Fruit fly (Drosophila melanogaster) whole organism, embryonic: ENCODE data around the gene CG15725.

Experiments used
- CG1024 ChIP-seq: fragments of 200-800 bp; sonication (Bioruptor generic); IDR thresholded peaks from 2 replicates; pipeline ENCODE4 v1.3.6; 2022; ENCODE audit warnings: missing biosample characterization, missing genetic modification characterization
- CG10431 ChIP-seq: fragments of 200-800 bp; sonication (Bioruptor generic); optimal IDR thresholded peaks from 3 replicates; lab custom pipeline; 2018; ENCODE audit warnings: missing biosample characterization, mild to moderate bottlenecking, missing genetic modification characterization
- CG12071 ChIP-seq: fragments of 200-800 bp; sonication (Bioruptor generic); optimal IDR thresholded peaks from 3 replicates; lab custom pipeline; 2018; ENCODE audit warnings: missing biosample characterization, mild to moderate bottlenecking, missing genetic modification characterization
- CG12659 ChIP-seq: fragments of 200-800 bp; sonication (Bioruptor generic); optimal IDR thresholded peaks from 3 replicates; lab custom pipeline; 2017; ENCODE audit warnings: mild to moderate bottlenecking, missing biosample characterization, missing genetic modification reagents, missing genetic modification characterization
- CG13894 ChIP-seq: fragments of 200-800 bp; sonication (Bioruptor generic); optimal IDR thresholded peaks from 3 replicates; lab custom pipeline; 2018; ENCODE audit warnings: missing biosample characterization, mild to moderate bottlenecking, missing genetic modification characterization, moderate library complexity
- CG15011 ChIP-seq: fragments of 200-800 bp; sonication (Bioruptor generic); optimal IDR thresholded peaks from 3 replicates; lab custom pipeline; 2018; ENCODE audit warnings: missing biosample characterization, mild to moderate bottlenecking, missing genetic modification characterization
- CG15601 ChIP-seq: fragments of 200-800 bp; sonication (Bioruptor generic); optimal IDR thresholded peaks from 3 replicates; lab custom pipeline; 2019; ENCODE audit warnings: missing biosample characterization, mild to moderate bottlenecking, missing genetic modification characterization, moderate library complexity
- CG1603 ChIP-seq: fragments of 200-800 bp; sonication (Bioruptor generic); optimal IDR thresholded peaks from 2 replicates; lab custom pipeline; 2019; ENCODE audit warnings: missing biosample characterization, mild to moderate bottlenecking, missing genetic modification characterization, moderate library complexity
- CG16779 ChIP-seq: fragments of 200-800 bp; sonication (Bioruptor generic); IDR thresholded peaks from 2 replicates; pipeline ENCODE4 v1.3.6; 2022; ENCODE audit warnings: missing biosample characterization, missing genetic modification characterization
- CG17361 ChIP-seq: fragments of 200-800 bp; sonication (Bioruptor generic); IDR thresholded peaks from 3 replicates; pipeline ENCODE4 v1.3.6; 2022; ENCODE audit warnings: missing biosample characterization, missing genetic modification characterization
- CG17568 ChIP-seq: fragments of 200-800 bp; sonication (Bioruptor generic); optimal IDR thresholded peaks from 2 replicates; lab custom pipeline; 2018; ENCODE audit warnings: missing biosample characterization, mild to moderate bottlenecking, missing genetic modification characterization, moderate library complexity
- CG2712 ChIP-seq: fragments of 200-800 bp; optimal IDR thresholded peaks from 3 replicates; lab custom pipeline; 2019; ENCODE audit warnings: missing biosample characterization, mild to moderate bottlenecking, missing genetic modification characterization, moderate library complexity
- CG31441 ChIP-seq: fragments of 200-800 bp; sonication (Bioruptor generic); IDR thresholded peaks from 2 replicates; pipeline ENCODE4 v1.3.6; 2022; ENCODE audit warnings: missing biosample characterization, missing genetic modification characterization
- CG3163 ChIP-seq: fragments of 200-800 bp; sonication (Bioruptor generic); optimal IDR thresholded peaks from 3 replicates; lab custom pipeline; 2016; ENCODE audit warnings: missing biosample characterization, missing genetic modification characterization
- CG3281 ChIP-seq: fragments of 200-800 bp; sonication (Bioruptor generic); optimal IDR thresholded peaks from 3 replicates; lab custom pipeline; 2017; ENCODE audit warnings: missing biosample characterization, mild to moderate bottlenecking, missing genetic modification characterization
- CG4424 ChIP-seq: fragments of 200-800 bp; sonication (Bioruptor generic); optimal IDR thresholded peaks from 3 replicates; lab custom pipeline; 2016; ENCODE audit warnings: missing biosample characterization, missing genetic modification characterization
- CG4730 ChIP-seq: fragments of 200-800 bp; sonication (Bioruptor generic); IDR thresholded peaks from 2 replicates; pipeline ENCODE4 v1.3.6; 2022; ENCODE audit warnings: missing biosample characterization, missing genetic modification characterization
- CG7839 ChIP-seq: fragments of 200-800 bp; sonication (Bioruptor generic); optimal IDR thresholded peaks from 3 replicates; lab custom pipeline; 2018; ENCODE audit warnings: missing biosample characterization, mild to moderate bottlenecking, missing genetic modification characterization, moderate library complexity
- CG7963 ChIP-seq: fragments of 200-800 bp; sonication (Bioruptor generic); IDR thresholded peaks from 3 replicates; pipeline ENCODE4 v1.3.6; 2022; ENCODE audit warnings: missing biosample characterization, missing genetic modification characterization; ENCODE audit not compliant: partially characterized antibody
- CG8924 ChIP-seq: fragments of 200-800 bp; optimal IDR thresholded peaks from 3 replicates; lab custom pipeline; 2019; ENCODE audit warnings: missing biosample characterization, mild to moderate bottlenecking, missing genetic modification characterization, moderate library complexity
- CG9437 ChIP-seq: fragments of 200-800 bp; sonication (Bioruptor generic); optimal IDR thresholded peaks from 2 replicates; lab custom pipeline; 2018; ENCODE audit warnings: missing biosample characterization, mild to moderate bottlenecking, missing genetic modification characterization
- CG9932 ChIP-seq: fragments of 200-800 bp; sonication (Bioruptor generic); IDR thresholded peaks from 2 replicates; pipeline ENCODE4 v1.3.6; 2022; ENCODE audit warnings: missing biosample characterization, missing genetic modification characterization
- Dip2 ChIP-seq: fragments of 200-800 bp; sonication (Bioruptor generic); IDR thresholded peaks from 2 replicates; pipeline ENCODE4 v1.3.6; 2022; ENCODE audit warnings: missing biosample characterization, missing genetic modification characterization
- Drgx ChIP-seq: fragments of 200-800 bp; sonication (Bioruptor generic); IDR thresholded peaks from 2 replicates; pipeline ENCODE4 v1.3.6; 2022; ENCODE audit warnings: missing biosample characterization, missing genetic modification characterization
- Gsc ChIP-seq: fragments of 200-800 bp; sonication (Bioruptor generic); IDR thresholded peaks from 2 replicates; pipeline ENCODE4 v1.3.6; 2022; ENCODE audit warnings: missing biosample characterization, missing genetic modification characterization
- Gug ChIP-seq: fragments of 200-800 bp; sonication (Bioruptor generic); IDR thresholded peaks from 4 replicates; pipeline ENCODE4 v1.3.6; 2022; ENCODE audit warnings: missing biosample characterization, missing genetic modification characterization
- Hr3 ChIP-seq: fragments of 200-800 bp; sonication (Bioruptor generic); optimal IDR thresholded peaks from 3 replicates; lab custom pipeline; 2016; ENCODE audit warnings: missing biosample characterization, missing genetic modification characterization
- Hr78 ChIP-seq, 2 experiments: fragments of 200-800 bp in 1 of 2; fragments of >200 bp in 1 of 2; sonication (Bioruptor generic) in 1 of 2; optimal IDR thresholded peaks; 2 replicates each; lab custom pipeline; 2017 to 2019; ENCODE audit warnings: missing biosample characterization in 2 of 2, missing genetic modification characterization in 2 of 2, mild to moderate bottlenecking in 1 of 2, moderate library complexity in 1 of 2
- MESR4 ChIP-seq: fragments of 200-800 bp; sonication (Bioruptor generic); optimal IDR thresholded peaks from 2 replicates; lab custom pipeline; 2018; ENCODE audit warnings: missing biosample characterization, mild to moderate bottlenecking, missing genetic modification characterization, moderate library complexity
- Mad ChIP-seq: fragments of 200-800 bp; sonication (Bioruptor generic); optimal IDR thresholded peaks from 2 replicates; lab custom pipeline; 2016; ENCODE audit warnings: missing biosample characterization, missing genetic modification characterization
- Max ChIP-seq: fragments of 200-800 bp; sonication (Bioruptor generic); optimal IDR thresholded peaks from 2 replicates; lab custom pipeline; 2016; ENCODE audit warnings: missing biosample characterization, mild to moderate bottlenecking, missing genetic modification characterization
- Six4 ChIP-seq: fragments of 200-800 bp; sonication (Bioruptor generic); optimal IDR thresholded peaks from 2 replicates; lab custom pipeline; 2016; ENCODE audit warnings: missing biosample characterization, missing genetic modification characterization
- ac ChIP-seq: fragments of 200-800 bp; sonication (Bioruptor generic); optimal IDR thresholded peaks from 3 replicates; lab custom pipeline; 2017; ENCODE audit warnings: missing biosample characterization, mild to moderate bottlenecking, missing genetic modification characterization
- bsh ChIP-seq, 2 experiments: fragments of 200-800 bp; sonication (Bioruptor generic); optimal IDR thresholded peaks; 2 replicates each; lab custom pipeline; 2017 to 2018; ENCODE audit warnings: mild to moderate bottlenecking in 2 of 2, missing biosample characterization in 2 of 2, missing genetic modification characterization in 2 of 2, moderate library complexity in 1 of 2
- cad ChIP-seq: fragments of >200 bp; optimal IDR thresholded peaks from 2 replicates; lab custom pipeline; 2017; ENCODE audit warnings: missing biosample characterization, missing genetic modification characterization
- chinmo ChIP-seq: fragments of 200-800 bp; sonication (Bioruptor generic); IDR thresholded peaks from 4 replicates; pipeline ENCODE4 v1.3.6; 2022; ENCODE audit warnings: missing biosample characterization, missing genetic modification characterization; ENCODE audit not compliant: partially characterized antibody
- crol ChIP-seq: fragments of 200-800 bp; sonication (Bioruptor generic); IDR thresholded peaks from 2 replicates; pipeline ENCODE4 v1.3.6; 2022; ENCODE audit warnings: missing biosample characterization, missing genetic modification characterization
- fd96Cb ChIP-seq: fragments of 200-800 bp; sonication (Bioruptor generic); optimal IDR thresholded peaks from 2 replicates; lab custom pipeline; 2018; ENCODE audit warnings: missing biosample characterization, mild to moderate bottlenecking, missing genetic modification characterization, moderate library complexity
- fru ChIP-seq: fragments of >200 bp; optimal IDR thresholded peaks from 2 replicates; lab custom pipeline; 2017
- ftz-f1 ChIP-seq: fragments of 200-800 bp; sonication (Bioruptor generic); optimal IDR thresholded peaks from 2 replicates; lab custom pipeline; 2016; ENCODE audit warnings: missing biosample characterization, missing genetic modification characterization
- fu2 ChIP-seq: fragments of 200-800 bp; sonication (Bioruptor generic); optimal IDR thresholded peaks from 2 replicates; lab custom pipeline; 2016; ENCODE audit warnings: missing biosample characterization, missing genetic modification characterization
- gce ChIP-seq: fragments of 200-800 bp; sonication (Bioruptor generic); IDR thresholded peaks from 3 replicates; pipeline ENCODE4 v1.3.6; 2022; ENCODE audit warnings: missing biosample characterization, missing genetic modification characterization
- grau ChIP-seq: fragments of 200-800 bp; optimal IDR thresholded peaks from 3 replicates; lab custom pipeline; 2019; ENCODE audit warnings: missing biosample characterization, mild to moderate bottlenecking, missing genetic modification characterization, moderate library complexity
- gsb ChIP-seq: fragments of 200-800 bp; sonication (Bioruptor generic); IDR thresholded peaks from 2 replicates; pipeline ENCODE4 v1.3.6; 2022; ENCODE audit warnings: missing biosample characterization, missing genetic modification characterization
- knrl ChIP-seq: fragments of 200-800 bp; sonication (Bioruptor generic); IDR thresholded peaks from 3 replicates; pipeline ENCODE4 v1.3.6; 2022; ENCODE audit warnings: missing biosample characterization, missing genetic modification characterization; ENCODE audit not compliant: partially characterized antibody
- onecut ChIP-seq: fragments of 200-800 bp; sonication (Bioruptor generic); IDR thresholded peaks from 2 replicates; pipeline ENCODE4 v1.3.6; 2022; ENCODE audit warnings: missing biosample characterization, missing genetic modification characterization
- pita ChIP-seq: fragments of 200-800 bp; sonication (Bioruptor generic); optimal IDR thresholded peaks from 2 replicates; lab custom pipeline; 2017; ENCODE audit warnings: missing biosample characterization, mild to moderate bottlenecking, missing genetic modification characterization
- row ChIP-seq: fragments of 200-800 bp; sonication (Bioruptor generic); IDR thresholded peaks from 3 replicates; pipeline ENCODE4 v1.3.6; 2022; ENCODE audit warnings: missing biosample characterization, missing genetic modification characterization
- sd ChIP-seq: fragments of 200-800 bp; sonication (Bioruptor generic); optimal IDR thresholded peaks from 3 replicates; lab custom pipeline; 2018; ENCODE audit warnings: missing biosample characterization, mild to moderate bottlenecking, missing genetic modification characterization, moderate library complexity
- sens ChIP-seq: fragments of 200-800 bp; sonication (Bioruptor generic); peaks from one replicate; lab custom pipeline; 2016; ENCODE audit warnings: missing biosample characterization, missing genetic modification characterization
- tup ChIP-seq: fragments of 200-800 bp; sonication (Bioruptor generic); optimal IDR thresholded peaks from 2 replicates; lab custom pipeline; 2016; ENCODE audit warnings: missing biosample characterization, mild to moderate bottlenecking, missing genetic modification characterization, moderate library complexity
- zf30C ChIP-seq: fragments of 200-800 bp; sonication (Bioruptor generic); optimal IDR thresholded peaks from 3 replicates; lab custom pipeline; 2018; ENCODE audit warnings: missing biosample characterization, mild to moderate bottlenecking, missing genetic modification characterization

CG15725 gene

dm6 chrX:12661435-12661949 lies 44.2 kb upstream of the CG15725 start (continued):
- TF ChIP-seq gce (GFP tag; lab: Robert Waterston, UW) (no peak), Mad (no peak), Gsc (GFP tag; lab: Robert Waterston, UW) (no peak), cad (GFP tag; lab: Kevin White, UChicago) (no peak), CG10431 (GFP tag; lab: Kevin White, UChicago) (no peak), sd (tag; lab: Kevin White, UChicago) (peak; percentile 5), CG9437 (GFP tag; lab: Kevin White, UChicago) (no peak), CG17568 (GFP tag; lab: Kevin White, UChicago) (no peak), Max (GFP tag; lab: Kevin White, UChicago) (no peak), CG3163 (GFP tag; lab: Kevin White, UChicago) (peak; percentile 83), grau (no peak), CG12659 (GFP tag; lab: Kevin White, UChicago) (no peak), ac (GFP tag; lab: Kevin White, UChicago) (no peak), CG7963 (GFP tag; lab: Robert Waterston, UW) (no peak), fru (lab: Kevin White, UChicago) (no peak), ftz-f1 (GFP tag; lab: Kevin White, UChicago) (no peak), CG1603 (tag; lab: Kevin White, UChicago) (peak; percentile 23), CG15601 (no peak), CG3281 (GFP tag; lab: Kevin White, UChicago) (no peak), Dip2 (GFP tag; lab: Robert Waterston, UW) (no peak), fu2 (GFP tag; lab: Kevin White, UChicago) (no peak), bsh (GFP tag; optimal IDR thresholded peaks at IDR 0.05; lab: Kevin White, UChicago) (no peak), sens (peak; percentile 63), CG16779 (GFP tag; lab: Robert Waterston, UW) (no peak), CG13894 (tag; lab: Kevin White, UChicago) (peak; percentile 14), fd96Cb (tag; lab: Kevin White, UChicago) (no peak), chinmo (GFP tag; lab: Robert Waterston, UW) (peak; percentile 92; the same call in 3 of the 4 replicates), crol (peak; percentile 55), CG31441 (GFP tag; lab: Robert Waterston, UW) (no peak), CG4730 (GFP tag; lab: Robert Waterston, UW) (no peak), zf30C (GFP tag; lab: Kevin White, UChicago) (no peak), row (GFP tag; lab: Robert Waterston, UW) (no peak), CG2712 (no peak), CG7839 (tag; lab: Kevin White, UChicago) (no peak), CG4424 (GFP tag; lab: Kevin White, UChicago) (no peak), tup (GFP tag; lab: Kevin White, UChicago) (no peak), CG15011 (GFP tag; lab: Kevin White, UChicago) (no peak), Hr78 (GFP tag; optimal IDR thresholded peaks at IDR 0.05; lab: Kevin White, UChicago) (no peak), gsb (GFP tag; lab: Robert Waterston, UW) (no peak), Gug (GFP tag; lab: Robert Waterston, UW) (no peak), CG1024 (no peak), CG17361 (GFP tag; lab: Robert Waterston, UW) (no peak), Six4 (GFP tag; lab: Kevin White, UChicago) (no peak), pita (GFP tag; lab: Kevin White, UChicago) (no peak), onecut (GFP tag; lab: Robert Waterston, UW) (peak; percentile 5; the same call in 1 of the 2 replicates), Hr3 (GFP tag; lab: Kevin White, UChicago) (no peak), MESR4 (GFP tag; lab: Kevin White, UChicago) (no peak), CG9932 (GFP tag; lab: Robert Waterston, UW) (no peak), CG8924 (peak; percentile 50), Drgx (GFP tag; lab: Robert Waterston, UW) (no peak), knrl (GFP tag; lab: Robert Waterston, UW) (no peak), CG12071 (no peak)
